Worm (Caenorhabditis elegans) whole organism, L4 larva: ENCODE data around the gene nhr-286.

Experiments used
- D1046.2 ChIP-seq: fragments of 200-800 bp; sonication (Bioruptor generic); IDR thresholded peaks from 2 replicates; pipeline ENCODE4 v1.3.6; 2022; ENCODE audit warnings: missing genetic modification characterization, missing compliant biosample characterization
- F37D6.2 ChIP-seq: sonication (generic microtip); optimal IDR thresholded peaks from 2 replicates; lab custom pipeline; 2016; ENCODE audit warnings: mild to moderate bottlenecking, missing genetic modification characterization, missing compliant biosample characterization
- F49E8.2 ChIP-seq: sonication (generic microtip); optimal IDR thresholded peaks from 2 replicates; lab custom pipeline; 2016; ENCODE audit warnings: missing compliant biosample characterization, mild to moderate bottlenecking, missing genetic modification characterization, borderline replicate concordance
- Y105C5A.15 ChIP-seq: fragments of 200-800 bp; sonication (Bioruptor generic); IDR thresholded peaks from 2 replicates; pipeline ENCODE4 v1.3.6; 2022; ENCODE audit warnings: missing genetic modification characterization, missing compliant biosample characterization
- ZK546.5 ChIP-seq, 2 experiments: sonication (generic microtip); optimal IDR thresholded peaks; 2 replicates each; lab custom pipeline; 2017; ENCODE audit warnings: missing biosample characterization in 2 of 2, missing genetic modification characterization in 2 of 2
- arid-1 ChIP-seq: fragments of 200-800 bp; sonication (Bioruptor generic); conservative IDR thresholded peaks from 2 replicates; pipeline ENCODE4 v1.3.6; 2022; ENCODE audit warnings: missing genetic modification reagents, missing genetic modification characterization, missing compliant biosample characterization
- attf-4 ChIP-seq: sonication (generic microtip); optimal IDR thresholded peaks from 3 replicates; lab custom pipeline; 2017; ENCODE audit warnings: missing biosample characterization, missing genetic modification characterization
- ceh-20 ChIP-seq: fragments of 200-800 bp; sonication (Bioruptor generic); IDR thresholded peaks from 2 replicates; pipeline ENCODE4 v1.3.6; 2022; ENCODE audit warnings: missing genetic modification reagents, missing genetic modification characterization, missing compliant biosample characterization
- ceh-28 ChIP-seq: fragments of 150-350 bp; optimal IDR thresholded peaks from 2 replicates; lab custom pipeline; 2014; ENCODE audit warnings: missing biosample characterization, missing genetic modification reagents, missing genetic modification characterization
- ceh-82 ChIP-seq: sonication (generic microtip); optimal IDR thresholded peaks from 2 replicates; lab custom pipeline; 2017; ENCODE audit warnings: missing biosample characterization, missing genetic modification characterization
- ces-1 ChIP-seq: fragments of 150-350 bp; sonication (generic microtip); optimal IDR thresholded peaks from 4 replicates; lab custom pipeline; 2014; ENCODE audit warnings: missing biosample characterization, missing genetic modification reagents, missing genetic modification characterization
- ctbp-1 ChIP-seq: fragments of 200-800 bp; sonication (Bioruptor generic); IDR thresholded peaks from 2 replicates; pipeline ENCODE4 v1.3.6; 2022; ENCODE audit warnings: missing genetic modification reagents, missing genetic modification characterization, missing compliant biosample characterization
- daf-12 ChIP-seq: fragments of 150-350 bp; optimal IDR thresholded peaks from 2 replicates; lab custom pipeline; 2014; ENCODE audit warnings: missing biosample characterization, missing genetic modification reagents, missing genetic modification characterization
- daf-19 ChIP-seq: fragments of 200-800 bp; sonication (Bioruptor generic); conservative IDR thresholded peaks from 2 replicates; pipeline ENCODE4 v1.3.6; 2022; ENCODE audit warnings: missing genetic modification characterization, missing compliant biosample characterization
- dmd-6 ChIP-seq: fragments of 200-800 bp; sonication (Bioruptor generic); IDR thresholded peaks from 2 replicates; pipeline ENCODE4 v1.3.6; 2022; ENCODE audit warnings: missing genetic modification reagents, missing genetic modification characterization, missing compliant biosample characterization
- dpl-1 ChIP-seq: fragments of 150-350 bp; optimal IDR thresholded peaks from 2 replicates; lab custom pipeline; 2014; ENCODE audit warnings: missing biosample characterization, missing genetic modification reagents, missing genetic modification characterization
- dve-1 ChIP-seq: sonication (generic microtip); optimal IDR thresholded peaks from 2 replicates; lab custom pipeline; 2017; ENCODE audit warnings: antibody characterized with exemption, mild to moderate bottlenecking, missing genetic modification characterization, missing compliant biosample characterization; ENCODE audit not compliant: insufficient read depth
- egl-43 ChIP-seq: fragments of 200-800 bp; sonication (Bioruptor generic); IDR thresholded peaks from 2 replicates; pipeline ENCODE4 v1.3.6; 2022; ENCODE audit warnings: missing genetic modification reagents, missing genetic modification characterization, missing compliant biosample characterization
- fos-1 ChIP-seq: fragments of 150-350 bp; optimal IDR thresholded peaks from 2 replicates; lab custom pipeline; 2014; ENCODE audit warnings: missing biosample characterization, missing genetic modification characterization
- gei-8 ChIP-seq: fragments of 200-800 bp; sonication (Bioruptor generic); optimal IDR thresholded peaks from 2 replicates; lab custom pipeline; 2018; ENCODE audit warnings: mild to moderate bottlenecking, missing genetic modification characterization, missing compliant biosample characterization
- hif-1 ChIP-seq, 2 experiments: sonication (generic microtip); optimal IDR thresholded peaks; 2 replicates each; lab custom pipeline; 2016 to 2017; ENCODE audit warnings: missing compliant biosample characterization in 2 of 2, missing genetic modification characterization in 2 of 2, missing genetic modification reagents in 2 of 2, missing genotype in 2 of 2, mild to moderate bottlenecking in 1 of 2
- hlh-30 ChIP-seq: sonication (generic microtip); optimal IDR thresholded peaks from 2 replicates; lab custom pipeline; 2017; ENCODE audit warnings: antibody characterized with exemption, mild to moderate bottlenecking, missing genetic modification characterization, missing compliant biosample characterization; ENCODE audit not compliant: insufficient read depth
- hmg-1.1 ChIP-seq: fragments of 200-800 bp; sonication (Bioruptor generic); IDR thresholded peaks from 2 replicates; pipeline ENCODE4 v1.3.6; 2022; ENCODE audit warnings: missing genetic modification reagents, missing genetic modification characterization, missing compliant biosample characterization
- lin-15B ChIP-seq: fragments of 150-350 bp; sonication (generic microtip); optimal IDR thresholded peaks from 3 replicates; lab custom pipeline; 2014; ENCODE audit warnings: missing biosample characterization, missing genetic modification characterization
- lin-38 ChIP-seq: fragments of 200-800 bp; sonication (Bioruptor generic); IDR thresholded peaks from 2 replicates; pipeline ENCODE4 v1.3.6; 2022; ENCODE audit warnings: missing genetic modification reagents, missing genetic modification characterization, missing compliant biosample characterization
- lin-39 ChIP-seq: fragments of 150-350 bp; optimal IDR thresholded peaks from 2 replicates; lab custom pipeline; 2014; ENCODE audit warnings: missing biosample characterization, missing genetic modification reagents, missing genetic modification characterization
- lsy-2 ChIP-seq, 2 experiments: fragments of 150-350 bp in 1 of 2; sonication (generic microtip) in 1 of 2; optimal IDR thresholded peaks; 2 replicates each; lab custom pipeline; 2014 to 2017; ENCODE audit warnings: missing biosample characterization in 2 of 2, missing genetic modification characterization in 2 of 2
- madf-5 ChIP-seq, 2 experiments: fragments of 200-800 bp; sonication (Bioruptor generic); IDR thresholded peaks; 2 replicates each; pipeline ENCODE4 v1.3.6; 2022; ENCODE audit warnings: missing compliant biosample characterization in 2 of 2, missing genetic modification characterization in 2 of 2
- madf-9 ChIP-seq: fragments of 200-800 bp; sonication (Bioruptor generic); conservative IDR thresholded peaks from 2 replicates; pipeline ENCODE4 v1.3.6; 2022; ENCODE audit warnings: missing genetic modification reagents, missing genetic modification characterization, missing compliant biosample characterization
- mdl-1 ChIP-seq, 2 experiments: fragments of 150-350 bp in 1 of 2; sonication (generic microtip) in 1 of 2; optimal IDR thresholded peaks; 2 replicates each; lab custom pipeline; 2014 to 2017; ENCODE audit warnings: missing biosample characterization in 2 of 2, missing genetic modification characterization in 2 of 2
- mep-1 ChIP-seq: fragments of 150-350 bp; sonication (generic microtip); optimal IDR thresholded peaks from 3 replicates; lab custom pipeline; 2014; ENCODE audit warnings: missing biosample characterization, missing genetic modification characterization
- mxl-2 ChIP-seq: fragments of 200-800 bp; sonication (Bioruptor generic); conservative IDR thresholded peaks from 2 replicates; pipeline ENCODE4 v1.3.6; 2022; ENCODE audit warnings: missing genetic modification reagents, missing genetic modification characterization, missing compliant biosample characterization
- nhr-102 ChIP-seq: sonication (generic microtip); optimal IDR thresholded peaks from 2 replicates; lab custom pipeline; 2016; ENCODE audit warnings: mild to moderate bottlenecking, missing genetic modification characterization, moderate library complexity, missing compliant biosample characterization
- nhr-11 ChIP-seq: fragments of 150-350 bp; optimal IDR thresholded peaks from 2 replicates; lab custom pipeline; 2014; ENCODE audit warnings: missing biosample characterization, missing genetic modification characterization
- nhr-237 ChIP-seq: sonication (generic microtip); optimal IDR thresholded peaks from 2 replicates; lab custom pipeline; 2017; ENCODE audit warnings: missing biosample characterization, missing genetic modification characterization
- nhr-25 ChIP-seq: sonication (generic microtip); optimal IDR thresholded peaks from 2 replicates; lab custom pipeline; 2017; ENCODE audit warnings: missing genetic modification characterization, mild to moderate bottlenecking, missing compliant biosample characterization, antibody characterized with exemption, moderate library complexity, borderline replicate concordance; ENCODE audit not compliant: insufficient read depth
- nhr-28 ChIP-seq: fragments of 150-350 bp; optimal IDR thresholded peaks from 2 replicates; lab custom pipeline; 2014; ENCODE audit warnings: missing biosample characterization, missing genetic modification characterization
- nhr-41 ChIP-seq: fragments of 200-800 bp; sonication (Bioruptor generic); IDR thresholded peaks from 2 replicates; pipeline ENCODE4 v1.3.6; 2022; ENCODE audit warnings: missing genetic modification reagents, missing genetic modification characterization, missing compliant biosample characterization
- nhr-42 ChIP-seq: fragments of 200-800 bp; sonication (Bioruptor generic); IDR thresholded peaks from 2 replicates; pipeline ENCODE4 v1.3.6; 2022; ENCODE audit warnings: missing genetic modification characterization, missing compliant biosample characterization
- nhr-48 ChIP-seq: sonication (generic microtip); optimal IDR thresholded peaks from 2 replicates; lab custom pipeline; 2016; ENCODE audit warnings: mild to moderate bottlenecking, missing genetic modification characterization, missing compliant biosample characterization
- nhr-76 ChIP-seq: fragments of 150-350 bp; optimal IDR thresholded peaks from 2 replicates; lab custom pipeline; 2014; ENCODE audit warnings: missing biosample characterization, missing genetic modification characterization
- php-3 ChIP-seq: fragments of 200-800 bp; sonication (Bioruptor generic); IDR thresholded peaks from 2 replicates; pipeline ENCODE4 v1.3.6; 2022; ENCODE audit warnings: missing genetic modification reagents, missing genetic modification characterization, missing compliant biosample characterization
- pqm-1 ChIP-seq: sonication (generic microtip); optimal IDR thresholded peaks from 2 replicates; lab custom pipeline; 2017; ENCODE audit warnings: missing biosample characterization, missing genetic modification characterization
- rbr-2 ChIP-seq: sonication (generic microtip); optimal IDR thresholded peaks from 2 replicates; lab custom pipeline; 2016; ENCODE audit warnings: missing genotype, missing genetic modification characterization, missing compliant biosample characterization
- skn-1 ChIP-seq: fragments of 150-350 bp; optimal IDR thresholded peaks from 2 replicates; lab custom pipeline; 2014; ENCODE audit warnings: missing biosample characterization, missing genetic modification characterization
- snpc-1.2 ChIP-seq: fragments of 200-800 bp; sonication (Bioruptor generic); IDR thresholded peaks from 2 replicates; pipeline ENCODE4 v1.3.6; 2022; ENCODE audit warnings: missing genetic modification reagents, missing genetic modification characterization, missing compliant biosample characterization
- spr-1 ChIP-seq: sonication (generic microtip); optimal IDR thresholded peaks from 2 replicates; lab custom pipeline; 2016; ENCODE audit warnings: mild to moderate bottlenecking, missing genetic modification characterization, missing compliant biosample characterization
- spr-3 ChIP-seq: fragments of 200-800 bp; sonication (Bioruptor generic); optimal IDR thresholded peaks from 2 replicates; lab custom pipeline; 2018; ENCODE audit warnings: mild to moderate bottlenecking, missing genetic modification characterization, missing compliant biosample characterization
- tag-97 ChIP-seq: fragments of 200-800 bp; sonication (Bioruptor generic); IDR thresholded peaks from 2 replicates; pipeline ENCODE4 v1.3.6; 2022; ENCODE audit warnings: missing genetic modification characterization, missing compliant biosample characterization
- unc-39 ChIP-seq: sonication (generic microtip); optimal IDR thresholded peaks from 2 replicates; lab custom pipeline; 2017; ENCODE audit warnings: missing biosample characterization, missing genetic modification characterization
- zip-2 ChIP-seq: fragments of 150-350 bp; optimal IDR thresholded peaks from 2 replicates; lab custom pipeline; 2014; ENCODE audit warnings: missing biosample characterization, missing genetic modification characterization
- ztf-7 ChIP-seq: fragments of 150-350 bp; optimal IDR thresholded peaks from 2 replicates; lab custom pipeline; 2014; ENCODE audit warnings: missing biosample characterization, missing genetic modification characterization

Gene nhr-286

DNA sequence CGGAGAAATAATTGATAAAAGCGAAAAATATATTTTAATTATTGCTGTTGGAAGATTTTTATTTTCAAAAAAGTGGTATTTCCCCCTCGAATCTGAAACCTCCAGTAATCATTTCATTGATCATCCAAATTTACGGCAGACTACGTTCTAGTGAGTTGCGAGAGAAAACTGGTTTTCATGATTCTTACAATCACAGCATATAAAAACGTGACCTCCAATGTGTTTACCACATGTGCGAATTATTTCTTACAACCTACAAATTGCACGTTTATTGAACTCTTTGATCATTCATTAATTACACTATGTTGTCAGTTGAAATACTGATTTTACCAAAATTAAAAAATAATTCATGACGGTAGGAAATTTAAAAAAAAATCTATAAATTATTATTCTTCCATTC, 2.2 kb downstream of the nhr-286 start (continued):
- TF ChIP-seq gei-8 (GFP tag; lab: Kevin White, UChicago) (no peak), spr-3 (GFP tag; lab: Kevin White, UChicago) (no peak), pqm-1 (tag; lab: Kevin White, UChicago) (no peak), Y105C5A.15 (GFP tag; lab: Robert Waterston, UW) (no peak), snpc-1.2 (GFP tag; lab: Robert Waterston, UW) (no peak), nhr-41 (GFP tag; lab: Robert Waterston, UW) (no peak), madf-5 (GFP tag; IDR thresholded peaks at IDR 0.05; lab: Robert Waterston, UW) (no peak), ces-1 (no peak), F37D6.2 (tag; lab: Kevin White, UChicago) (no peak), nhr-11 (tag; lab: Kevin White, UChicago) (no peak), madf-9 (no peak), ztf-7 (tag; lab: Kevin White, UChicago) (no peak), dve-1 (tag; lab: Kevin White, UChicago) (peak; percentile 43), skn-1 (tag; lab: Kevin White, UChicago) (no peak), nhr-28 (tag; lab: Kevin White, UChicago) (peak; percentile 95), fos-1 (no peak), mep-1 (tag; lab: Kevin White, UChicago) (peak; percentile 40), dpl-1 (GFP tag; lab: Kevin White, UChicago) (peak; percentile 28), nhr-25 (peak; percentile 50), lin-39 (tag; lab: Kevin White, UChicago) (no peak), unc-39 (tag; lab: Kevin White, UChicago) (no peak), zip-2 (tag; lab: Kevin White, UChicago) (no peak), attf-4 (tag; lab: Kevin White, UChicago) (no peak), daf-12 (no peak), arid-1 (GFP tag; lab: Robert Waterston, UW) (no peak), daf-19 (no peak), F49E8.2 (tag; lab: Kevin White, UChicago) (no peak), ceh-20 (GFP tag; lab: Robert Waterston, UW) (no peak), ctbp-1 (GFP tag; lab: Robert Waterston, UW) (no peak), lsy-2 (tag; optimal IDR thresholded peaks at IDR 0.05; lab: Kevin White, UChicago) (peak in 1 of 2 experiments; percentile 39), tag-97 (no peak), dmd-6 (peak; percentile 81), D1046.2 (GFP tag; lab: Robert Waterston, UW) (no peak), egl-43 (GFP tag; lab: Robert Waterston, UW) (no peak), nhr-48 (tag; lab: Kevin White, UChicago) (peak; percentile 40), mxl-2 (GFP tag; lab: Robert Waterston, UW) (no peak), mdl-1 (tag; optimal IDR thresholded peaks at IDR 0.05; lab: Kevin White, UChicago) (peak in 1 of 2 experiments; percentile 80), hif-1 (tag; optimal IDR thresholded peaks at IDR 0.05; lab: Kevin White, UChicago) (no peak), ceh-28 (tag; lab: Kevin White, UChicago) (no peak), lin-38 (GFP tag; lab: Robert Waterston, UW) (no peak), hmg-1.1 (GFP tag; lab: Robert Waterston, UW) (no peak), hlh-30 (tag; lab: Kevin White, UChicago) (peak; percentile 80), nhr-237 (no peak), ZK546.5 (tag; optimal IDR thresholded peaks at IDR 0.05; lab: Kevin White, UChicago) (no peak), nhr-76 (tag; lab: Kevin White, UChicago) (no peak), php-3 (GFP tag; lab: Robert Waterston, UW) (no peak), lin-15B (tag; lab: Kevin White, UChicago) (no peak), ceh-82 (tag; lab: Kevin White, UChicago) (no peak), rbr-2 (no peak), spr-1 (tag; lab: Kevin White, UChicago) (no peak), nhr-42 (GFP tag; lab: Robert Waterston, UW) (no peak), nhr-102 (tag; lab: Kevin White, UChicago) (peak; percentile 58)
